Fruit fly (Drosophila melanogaster) whole organism, embryonic: ENCODE data around the gene Art9.
A peak's percentile ranks its signal among the peaks of the same experiment; 100 is the strongest.

Source experiments
- ATbp ChIP-seq: fragments of 200-800 bp; sonication (Bioruptor generic); optimal IDR thresholded peaks from 2 replicates; lab custom pipeline; 2017; ENCODE audit warnings: missing biosample characterization, mild to moderate bottlenecking, missing genetic modification characterization, missing genetic modification reagents
- Ada2b ChIP-seq: fragments of 200-800 bp; sonication (Bioruptor generic); IDR thresholded peaks from 2 replicates; pipeline ENCODE4 v1.3.6; 2022; ENCODE audit warnings: missing biosample characterization, missing genetic modification characterization
- B-H2 ChIP-seq: fragments of 200-800 bp; sonication (Bioruptor generic); optimal IDR thresholded peaks from 2 replicates; lab custom pipeline; 2018; ENCODE audit warnings: missing biosample characterization, mild to moderate bottlenecking, missing genetic modification characterization
- CG11247 ChIP-seq: fragments of 200-800 bp; sonication (Bioruptor generic); IDR thresholded peaks from 2 replicates; pipeline ENCODE4 v1.3.6; 2022; ENCODE audit warnings: missing biosample characterization, missing genetic modification characterization
- CG11398 ChIP-seq: fragments of 200-800 bp; sonication (Bioruptor generic); optimal IDR thresholded peaks from 2 replicates; lab custom pipeline; 2016; ENCODE audit warnings: missing biosample characterization, missing genetic modification characterization
- CG11456 ChIP-seq: fragments of 200-800 bp; sonication (Bioruptor generic); IDR thresholded peaks from 3 replicates; pipeline ENCODE4 v1.3.6; 2022; ENCODE audit warnings: missing biosample characterization, missing genetic modification characterization
- CG11696 ChIP-seq: fragments of 200-800 bp; sonication (Bioruptor generic); IDR thresholded peaks from 2 replicates; pipeline ENCODE4 v1.3.6; 2022; ENCODE audit warnings: missing biosample characterization, missing genetic modification characterization
- CG12236 ChIP-seq: fragments of 200-800 bp; sonication (Bioruptor generic); optimal IDR thresholded peaks from 2 replicates; lab custom pipeline; 2016; ENCODE audit warnings: missing biosample characterization, missing genetic modification characterization
- CG13624 ChIP-seq: fragments of 200-800 bp; sonication (Bioruptor generic); optimal IDR thresholded peaks from 2 replicates; lab custom pipeline; 2016; ENCODE audit warnings: missing biosample characterization, missing genetic modification characterization
- CG14014 ChIP-seq: fragments of 200-800 bp; sonication (Bioruptor generic); IDR thresholded peaks from 2 replicates; pipeline ENCODE4 v1.3.6; 2022; ENCODE audit warnings: missing biosample characterization, missing genetic modification characterization
- CG14860 ChIP-seq: fragments of 200-800 bp; sonication (Bioruptor generic); IDR thresholded peaks from 3 replicates; pipeline ENCODE4 v1.3.6; 2022; ENCODE audit warnings: missing biosample characterization, missing genetic modification characterization; ENCODE audit not compliant: partially characterized antibody
- CG1602 ChIP-seq: fragments of 200-800 bp; sonication (Bioruptor generic); optimal IDR thresholded peaks from 3 replicates; lab custom pipeline; 2016; ENCODE audit warnings: missing biosample characterization, missing genetic modification characterization
- CG18476 ChIP-seq: fragments of 200-800 bp; sonication (Bioruptor generic); optimal IDR thresholded peaks from 2 replicates; lab custom pipeline; 2016; ENCODE audit warnings: missing biosample characterization, mild to moderate bottlenecking, missing genetic modification characterization
- CG2889 ChIP-seq: fragments of 200-800 bp; sonication (Bioruptor generic); IDR thresholded peaks from 3 replicates; pipeline ENCODE4 v1.3.6; 2022; ENCODE audit warnings: missing biosample characterization, missing genetic modification characterization
- CG32532 ChIP-seq: fragments of 200-800 bp; sonication (Bioruptor generic); IDR thresholded peaks from 2 replicates; pipeline ENCODE4 v1.3.6; 2022; ENCODE audit warnings: missing biosample characterization, missing genetic modification characterization
- CG3281 ChIP-seq: fragments of 200-800 bp; sonication (Bioruptor generic); optimal IDR thresholded peaks from 3 replicates; lab custom pipeline; 2017; ENCODE audit warnings: missing biosample characterization, mild to moderate bottlenecking, missing genetic modification characterization
- CG34422 ChIP-seq: fragments of 200-800 bp; sonication (Bioruptor generic); IDR thresholded peaks from 3 replicates; pipeline ENCODE4 v1.3.6; 2022; ENCODE audit warnings: missing biosample characterization, missing genetic modification characterization
- CG4730 ChIP-seq: fragments of 200-800 bp; sonication (Bioruptor generic); IDR thresholded peaks from 2 replicates; pipeline ENCODE4 v1.3.6; 2022; ENCODE audit warnings: missing biosample characterization, missing genetic modification characterization
- CG4820 ChIP-seq: fragments of 200-800 bp; sonication (Bioruptor generic); optimal IDR thresholded peaks from 3 replicates; lab custom pipeline; 2016; ENCODE audit warnings: missing biosample characterization, missing genetic modification characterization
- CG6791 ChIP-seq: fragments of 200-800 bp; sonication (Bioruptor generic); IDR thresholded peaks from 3 replicates; pipeline ENCODE4 v1.3.6; 2022; ENCODE audit warnings: missing biosample characterization, missing genetic modification characterization; ENCODE audit not compliant: partially characterized antibody
- CG7556 ChIP-seq: fragments of 200-800 bp; sonication (Bioruptor generic); optimal IDR thresholded peaks from 2 replicates; lab custom pipeline; 2017; ENCODE audit warnings: missing biosample characterization, mild to moderate bottlenecking, missing genetic modification characterization
- CG9932 ChIP-seq: fragments of 200-800 bp; sonication (Bioruptor generic); IDR thresholded peaks from 2 replicates; pipeline ENCODE4 v1.3.6; 2022; ENCODE audit warnings: missing biosample characterization, missing genetic modification characterization
- Camta ChIP-seq: fragments of 200-800 bp; sonication (Bioruptor generic); optimal IDR thresholded peaks from 2 replicates; lab custom pipeline; 2016; ENCODE audit warnings: missing biosample characterization, missing genetic modification characterization
- CrebB ChIP-seq: fragments of 200-800 bp; sonication (Bioruptor generic); optimal IDR thresholded peaks from 3 replicates; lab custom pipeline; 2018; ENCODE audit warnings: missing biosample characterization, mild to moderate bottlenecking, missing genetic modification characterization
- Doc2 ChIP-seq: fragments of 200-800 bp; sonication (Bioruptor generic); IDR thresholded peaks from 2 replicates; pipeline ENCODE4 v1.3.6; 2022; ENCODE audit warnings: missing biosample characterization, missing genetic modification characterization
- E2f1 ChIP-seq: fragments of 200-800 bp; sonication (Bioruptor generic); IDR thresholded peaks from 2 replicates; pipeline ENCODE4 v1.3.6; 2022; ENCODE audit warnings: missing biosample characterization, missing genetic modification characterization
- HHEX ChIP-seq: fragments of 200-800 bp; sonication (Bioruptor generic); optimal IDR thresholded peaks from 3 replicates; lab custom pipeline; 2017; ENCODE audit warnings: missing biosample characterization, mild to moderate bottlenecking, missing genetic modification characterization, missing genetic modification reagents
- Jarid2 ChIP-seq: fragments of 200-800 bp; sonication (Bioruptor generic); optimal IDR thresholded peaks from 3 replicates; lab custom pipeline; 2017; ENCODE audit warnings: mild to moderate bottlenecking, missing biosample characterization, missing genetic modification reagents, missing genetic modification characterization
- Mes4 ChIP-seq: fragments of 200-800 bp; sonication (Bioruptor generic); optimal IDR thresholded peaks from 2 replicates; lab custom pipeline; 2016; ENCODE audit warnings: missing biosample characterization, missing genetic modification characterization
- bigmax ChIP-seq: fragments of 200-800 bp; sonication (Bioruptor generic); optimal IDR thresholded peaks from 2 replicates; lab custom pipeline; 2018; ENCODE audit warnings: missing biosample characterization, mild to moderate bottlenecking, missing genetic modification characterization
- btn ChIP-seq: fragments of 200-800 bp; sonication (Bioruptor generic); optimal IDR thresholded peaks from 2 replicates; lab custom pipeline; 2016; ENCODE audit warnings: missing biosample characterization, missing genetic modification characterization
- cad ChIP-seq: fragments of >200 bp; optimal IDR thresholded peaks from 2 replicates; lab custom pipeline; 2017; ENCODE audit warnings: missing biosample characterization, missing genetic modification characterization
- corto ChIP-seq: fragments of 200-800 bp; sonication (Bioruptor generic); optimal IDR thresholded peaks from 2 replicates; lab custom pipeline; 2016; ENCODE audit warnings: missing biosample characterization, mild to moderate bottlenecking, missing genetic modification characterization, moderate library complexity
- danr ChIP-seq: fragments of 200-800 bp; sonication (Bioruptor generic); IDR thresholded peaks from 2 replicates; pipeline ENCODE4 v1.3.6; 2022; ENCODE audit warnings: missing biosample characterization, missing genetic modification characterization
- dimm ChIP-seq: fragments of 200-800 bp; sonication (Bioruptor generic); IDR thresholded peaks from 2 replicates; pipeline ENCODE4 v1.3.6; 2022; ENCODE audit warnings: missing biosample characterization, missing genetic modification characterization
- dpn ChIP-seq, 2 experiments: fragments of 200-800 bp; sonication (Bioruptor generic); optimal IDR thresholded peaks; 3 replicates each; lab custom pipeline; 2016; ENCODE audit warnings: missing biosample characterization in 2 of 2, missing genetic modification characterization in 2 of 2
- fru ChIP-seq: fragments of >200 bp; optimal IDR thresholded peaks from 2 replicates; lab custom pipeline; 2017
- gsb ChIP-seq: fragments of 200-800 bp; sonication (Bioruptor generic); IDR thresholded peaks from 2 replicates; pipeline ENCODE4 v1.3.6; 2022; ENCODE audit warnings: missing biosample characterization, missing genetic modification characterization
- hkb ChIP-seq, 2 experiments: fragments of 200-800 bp in 1 of 2; fragments of >200 bp in 1 of 2; sonication (Bioruptor generic) in 1 of 2; IDR thresholded peaks in 1 of 2; optimal IDR thresholded peaks in 1 of 2; 2 replicates each; pipeline versions ENCODE4 v1.3.6 to Lab custom; 2017 to 2022; ENCODE audit warnings: missing biosample characterization in 1 of 2, missing genetic modification characterization in 1 of 2
- mirr ChIP-seq: fragments of 200-800 bp; sonication (Bioruptor generic); optimal IDR thresholded peaks from 3 replicates; lab custom pipeline; 2018; ENCODE audit warnings: missing biosample characterization, mild to moderate bottlenecking, missing genetic modification characterization
- nmo ChIP-seq: fragments of 200-800 bp; sonication (Bioruptor generic); optimal IDR thresholded peaks from 2 replicates; lab custom pipeline; 2018; ENCODE audit warnings: missing biosample characterization, mild to moderate bottlenecking, missing genetic modification characterization, moderate library complexity
- pho ChIP-seq: fragments of 200-800 bp; sonication (Bioruptor generic); optimal IDR thresholded peaks from 2 replicates; lab custom pipeline; 2016; ENCODE audit warnings: missing biosample characterization, missing genetic modification characterization
- repo ChIP-seq: fragments of 200-800 bp; sonication (Bioruptor generic); optimal IDR thresholded peaks from 2 replicates; lab custom pipeline; 2016; ENCODE audit warnings: missing biosample characterization, missing genetic modification characterization
- sisA ChIP-seq: fragments of 200-800 bp; sonication (Bioruptor generic); IDR thresholded peaks from 2 replicates; pipeline ENCODE4 v1.3.6; 2022; ENCODE audit warnings: missing biosample characterization, missing genetic modification characterization
- slou ChIP-seq: fragments of 200-800 bp; sonication (Bioruptor generic); optimal IDR thresholded peaks from 3 replicates; lab custom pipeline; 2016; ENCODE audit warnings: missing biosample characterization, missing genetic modification characterization
- slp2 ChIP-seq: fragments of 200-800 bp; sonication (Bioruptor generic); optimal IDR thresholded peaks from 2 replicates; lab custom pipeline; 2016; ENCODE audit warnings: missing biosample characterization, missing genetic modification characterization
- ssp ChIP-seq: fragments of 200-800 bp; sonication (Bioruptor generic); IDR thresholded peaks from 2 replicates; pipeline ENCODE4 v1.3.6; 2022; ENCODE audit warnings: missing biosample characterization, missing genetic modification characterization
- tup ChIP-seq: fragments of 200-800 bp; sonication (Bioruptor generic); optimal IDR thresholded peaks from 2 replicates; lab custom pipeline; 2016; ENCODE audit warnings: missing biosample characterization, mild to moderate bottlenecking, missing genetic modification characterization, moderate library complexity
- wdn ChIP-seq: fragments of 200-800 bp; sonication (Bioruptor generic); IDR thresholded peaks from 2 replicates; pipeline ENCODE4 v1.3.6; 2022; ENCODE audit warnings: missing biosample characterization, missing genetic modification characterization
- yki ChIP-seq: fragments of >200 bp; optimal IDR thresholded peaks from 3 replicates; lab custom pipeline; 2018

Art9 gene

dm6 chr3R:13983272-13984032, 40.2 kb upstream of the Art9 start (continued):
- TF ChIP-seq CG13624 (GFP tag; lab: Kevin White, UChicago) = peak; percentile 92
- peak; percentile 77; the same call in 1 of the 2 replicates for TF ChIP-seq CG11247
- no peak for TF ChIP-seq cad (GFP tag; lab: Kevin White, UChicago)
- peak; percentile 89 for TF ChIP-seq sisA (GFP tag; lab: Robert Waterston, UW)
- TF ChIP-seq dpn (GFP tag; optimal IDR thresholded peaks at IDR 0.05; lab: Kevin White, UChicago) = peak; percentile 95 to 96
- peak; percentile 72 for TF ChIP-seq CG11456
- peak; percentile 82 for TF ChIP-seq yki (lab: Kevin White, UChicago)
- TF ChIP-seq CG12236 (GFP tag; lab: Kevin White, UChicago) = peak; percentile 90
- TF ChIP-seq CG7556 = peak; percentile 94
- 0 out of 2 replicates have a peak, but pooled peaks have one; percentile 13 for TF ChIP-seq dimm (GFP tag; lab: Robert Waterston, UW)
- peak; percentile 84 for TF ChIP-seq btn (GFP tag; lab: Kevin White, UChicago)
- TF ChIP-seq fru (lab: Kevin White, UChicago) = no peak
- no peak for TF ChIP-seq hkb (optimal IDR thresholded peaks at IDR 0.05; lab: Kevin White, UChicago)
- TF ChIP-seq hkb (GFP tag; IDR thresholded peaks at IDR 0.05; lab: Robert Waterston, UW) = peak; percentile 91
- peak; percentile 92 for TF ChIP-seq repo (GFP tag; lab: Kevin White, UChicago)
- peak; percentile 88 for TF ChIP-seq CG32532 (GFP tag; lab: Robert Waterston, UW)
- TF ChIP-seq CG2889 = peak; percentile 80
- peak; percentile 78 for TF ChIP-seq CG18476
- peak; percentile 83 for TF ChIP-seq ssp
- peak; percentile 75 for TF ChIP-seq wdn (GFP tag; lab: Robert Waterston, UW)
- TF ChIP-seq gsb (GFP tag; lab: Robert Waterston, UW) = peak; percentile 73
- TF ChIP-seq Doc2 (GFP tag; lab: Robert Waterston, UW) = peak; percentile 41; the same call in 1 of the 2 replicates
- TF ChIP-seq slou (GFP tag; lab: Kevin White, UChicago) = peak; percentile 81
- TF ChIP-seq CG6791 (GFP tag; lab: Robert Waterston, UW) = peak; percentile 22; the same call in 1 of the 3 replicates
- peak; percentile 93 for TF ChIP-seq nmo (GFP tag; lab: Kevin White, UChicago)
- peak; percentile 76 for TF ChIP-seq tup (GFP tag; lab: Kevin White, UChicago)
- peak; percentile 89 for TF ChIP-seq E2f1 (GFP tag; lab: Robert Waterston, UW)
- peak; percentile 91 for TF ChIP-seq Ada2b (GFP tag; lab: Robert Waterston, UW)
- no peak for TF ChIP-seq CG14860 (GFP tag; lab: Robert Waterston, UW)
- peak; percentile 85 for TF ChIP-seq corto (GFP tag; lab: Kevin White, UChicago)
- TF ChIP-seq CG14014 (GFP tag; lab: Robert Waterston, UW) = peak; percentile 86
- TF ChIP-seq Camta (GFP tag; lab: Kevin White, UChicago) = peak; percentile 93
- peak; percentile 87 for TF ChIP-seq mirr (GFP tag; lab: Kevin White, UChicago)
- TF ChIP-seq danr (GFP tag; lab: Robert Waterston, UW) = peak; percentile 82
- TF ChIP-seq CG9932 (GFP tag; lab: Robert Waterston, UW) = peak; percentile 86
- peak; percentile 90 for TF ChIP-seq ATbp (GFP tag; lab: Kevin White, UChicago)
- peak; percentile 89 for TF ChIP-seq CG11398
- peak; percentile 93 for TF ChIP-seq slp2 (GFP tag; lab: Kevin White, UChicago)
- 0 out of 2 replicates have a peak, but pooled peaks have one; percentile 29 for TF ChIP-seq CG11696 (GFP tag; lab: Robert Waterston, UW)
- TF ChIP-seq B-H2 (GFP tag; lab: Kevin White, UChicago) = peak; percentile 73
- TF ChIP-seq Jarid2 (GFP tag; lab: Kevin White, UChicago) = peak; percentile 85
- TF ChIP-seq Mes4 (GFP tag; lab: Kevin White, UChicago) = peak; percentile 89
- peak; percentile 94 for TF ChIP-seq pho (GFP tag; lab: Kevin White, UChicago)
- TF ChIP-seq bigmax = peak; percentile 50
- TF ChIP-seq HHEX (GFP tag; lab: Kevin White, UChicago) = peak; percentile 88
- peak; percentile 93 for TF ChIP-seq CG1602 (GFP tag; lab: Kevin White, UChicago)
- peak; percentile 87 for TF ChIP-seq CrebB (tag; lab: Kevin White, UChicago)
- TF ChIP-seq CG34422 = peak; percentile 82; the same call in 2 of the 3 replicates
- TF ChIP-seq CG3281 = peak; percentile 94
- peak; percentile 71 for TF ChIP-seq CG4730
- peak; percentile 88 for TF ChIP-seq CG4820 (GFP tag; lab: Kevin White, UChicago)
